Fruit fly (Drosophila melanogaster) whole organism, prepupa: ENCODE data around the gene Sac1.

Source experiments
- CG10631 ChIP-seq: fragments of 200-800 bp; sonication (Bioruptor generic); optimal IDR thresholded peaks from 2 replicates; lab custom pipeline; 2016; ENCODE audit warnings: missing biosample characterization, missing genetic modification characterization
- CG10669 ChIP-seq: fragments of 200-800 bp; sonication (Bioruptor generic); optimal IDR thresholded peaks from 3 replicates; lab custom pipeline; 2018; ENCODE audit warnings: missing biosample characterization, mild to moderate bottlenecking, missing genetic modification characterization, moderate library complexity
- CG11294 ChIP-seq: fragments of 200-800 bp; sonication (Bioruptor generic); IDR thresholded peaks from 2 replicates; pipeline ENCODE4 v1.3.6; 2022; ENCODE audit warnings: missing biosample characterization, missing genetic modification characterization
- Met ChIP-seq: fragments of 200-800 bp; sonication (Bioruptor generic); optimal IDR thresholded peaks from 3 replicates; lab custom pipeline; 2016; ENCODE audit warnings: missing biosample characterization, missing genetic modification characterization
- Sox102F ChIP-seq: fragments of 200-800 bp; sonication (Bioruptor generic); optimal IDR thresholded peaks from 2 replicates; lab custom pipeline; 2016; ENCODE audit warnings: missing biosample characterization, mild to moderate bottlenecking, missing genetic modification characterization
- cyc ChIP-seq: fragments of 200-800 bp; sonication (Bioruptor generic); optimal IDR thresholded peaks from 3 replicates; lab custom pipeline; 2016; ENCODE audit warnings: missing biosample characterization, missing genetic modification characterization
- salr ChIP-seq, 2 experiments: fragments of 200-800 bp; sonication (Bioruptor generic); optimal IDR thresholded peaks; 3 replicates each; lab custom pipeline; 2016 to 2018; ENCODE audit warnings: missing biosample characterization in 2 of 2, missing genetic modification characterization in 2 of 2, mild to moderate bottlenecking in 1 of 2

- TF ChIP-seq CG10631 (GFP tag; lab: Kevin White, UChicago) (no peak), cyc (GFP tag; lab: Kevin White, UChicago) (no peak), CG10669 (no peak), salr (GFP tag; optimal IDR thresholded peaks at IDR 0.05; lab: Kevin White, UChicago) (peak in 1 of 2 experiments; percentile 35), Sox102F (GFP tag; lab: Kevin White, UChicago) (no peak), CG11294 (no peak), Met (GFP tag; lab: Kevin White, UChicago) (no peak)
These were observed 47.1 kb upstream of the Sac1 start, which contains the start of gene mwh for dm6 chr3L:1200357-1201051.
